Fruit fly (Drosophila melanogaster) whole organism, embryonic: ENCODE results near the gene CG6933.

Experiments
- Bgb ChIP-seq: fragments of 200-800 bp; sonication (Bioruptor generic); IDR thresholded peaks from 2 replicates; pipeline ENCODE4 v1.3.6; 2022; ENCODE audit warnings: missing biosample characterization, missing genetic modification characterization; ENCODE audit not compliant: partially characterized antibody
- Bteb2 ChIP-seq: fragments of 200-800 bp; sonication (Bioruptor generic); optimal IDR thresholded peaks from 2 replicates; lab custom pipeline; 2016; ENCODE audit warnings: missing biosample characterization, missing genetic modification characterization
- CG10543 ChIP-seq: fragments of 200-800 bp; sonication (Bioruptor generic); optimal IDR thresholded peaks from 3 replicates; lab custom pipeline; 2017; ENCODE audit warnings: missing biosample characterization, mild to moderate bottlenecking, missing genetic modification characterization, moderate library complexity
- CG11695 ChIP-seq: fragments of 200-800 bp; sonication (Bioruptor generic); IDR thresholded peaks from 3 replicates; pipeline ENCODE4 v1.3.6; 2022; ENCODE audit warnings: missing biosample characterization, missing genetic modification characterization
- CG11723 ChIP-seq: fragments of 200-800 bp; sonication (Bioruptor generic); optimal IDR thresholded peaks from 2 replicates; lab custom pipeline; 2017; ENCODE audit warnings: missing biosample characterization, mild to moderate bottlenecking, missing genetic modification characterization
- CG12104 ChIP-seq: fragments of 200-800 bp; sonication (Bioruptor generic); optimal IDR thresholded peaks from 3 replicates; lab custom pipeline; 2016; ENCODE audit warnings: missing biosample characterization, missing genetic modification characterization
- CG12219 ChIP-seq: fragments of 200-800 bp; sonication (Bioruptor generic); optimal IDR thresholded peaks from 3 replicates; lab custom pipeline; 2018; ENCODE audit warnings: missing biosample characterization, mild to moderate bottlenecking, missing genetic modification characterization
- CG1233 ChIP-seq: fragments of 200-800 bp; sonication (Bioruptor generic); optimal IDR thresholded peaks from 4 replicates; lab custom pipeline; 2018; ENCODE audit warnings: missing biosample characterization, mild to moderate bottlenecking, missing genetic modification characterization
- CG14050 ChIP-seq: fragments of 200-800 bp; sonication (Bioruptor generic); IDR thresholded peaks from 3 replicates; pipeline ENCODE4 v1.3.6; 2022; ENCODE audit warnings: missing biosample characterization, missing genetic modification characterization
- CG15601 ChIP-seq: fragments of 200-800 bp; sonication (Bioruptor generic); optimal IDR thresholded peaks from 3 replicates; lab custom pipeline; 2019; ENCODE audit warnings: missing biosample characterization, mild to moderate bottlenecking, missing genetic modification characterization, moderate library complexity
- CG17186 ChIP-seq: fragments of 200-800 bp; sonication (Bioruptor generic); optimal IDR thresholded peaks from 3 replicates; lab custom pipeline; 2017; ENCODE audit warnings: missing biosample characterization, missing genetic modification reagents, missing genetic modification characterization
- CG18011 ChIP-seq: fragments of 200-800 bp; sonication (Bioruptor generic); optimal IDR thresholded peaks from 2 replicates; lab custom pipeline; 2017; ENCODE audit warnings: missing biosample characterization, missing genetic modification characterization, mild to moderate bottlenecking, moderate library complexity, missing genotype
- CG2120 ChIP-seq: fragments of 200-800 bp; sonication (Bioruptor generic); optimal IDR thresholded peaks from 3 replicates; lab custom pipeline; 2016; ENCODE audit warnings: missing biosample characterization, missing genetic modification characterization
- CG31365 ChIP-seq: fragments of 200-800 bp; sonication (Bioruptor generic); optimal IDR thresholded peaks from 2 replicates; lab custom pipeline; 2018; ENCODE audit warnings: missing biosample characterization, mild to moderate bottlenecking, missing genetic modification characterization
- CG32532 ChIP-seq: fragments of 200-800 bp; sonication (Bioruptor generic); IDR thresholded peaks from 2 replicates; pipeline ENCODE4 v1.3.6; 2022; ENCODE audit warnings: missing biosample characterization, missing genetic modification characterization
- CG3847 ChIP-seq: fragments of 200-800 bp; sonication (Bioruptor generic); IDR thresholded peaks from 2 replicates; pipeline ENCODE4 v1.3.6; 2022; ENCODE audit warnings: missing biosample characterization, missing genetic modification characterization
- CG4854 ChIP-seq: fragments of 200-800 bp; sonication (Bioruptor generic); optimal IDR thresholded peaks from 2 replicates; lab custom pipeline; 2016; ENCODE audit warnings: missing biosample characterization, missing genetic modification characterization, inconsistent platforms
- CG7271 ChIP-seq: fragments of 200-800 bp; sonication (Bioruptor generic); optimal IDR thresholded peaks from 2 replicates; lab custom pipeline; 2018; ENCODE audit warnings: missing biosample characterization, mild to moderate bottlenecking, missing genetic modification characterization, moderate library complexity
- CG7372 ChIP-seq: fragments of 200-800 bp; sonication (Bioruptor generic); IDR thresholded peaks from 2 replicates; pipeline ENCODE4 v1.3.6; 2022; ENCODE audit warnings: missing biosample characterization, missing genetic modification characterization
- CG7556 ChIP-seq: fragments of 200-800 bp; sonication (Bioruptor generic); optimal IDR thresholded peaks from 2 replicates; lab custom pipeline; 2017; ENCODE audit warnings: missing biosample characterization, mild to moderate bottlenecking, missing genetic modification characterization
- CG8281 ChIP-seq: fragments of 200-800 bp; sonication (Bioruptor generic); optimal IDR thresholded peaks from 2 replicates; lab custom pipeline; 2018; ENCODE audit warnings: missing biosample characterization, mild to moderate bottlenecking, missing genetic modification characterization, moderate library complexity
- CTCF ChIP-seq: fragments of 200-800 bp; sonication (Bioruptor generic); optimal IDR thresholded peaks from 2 replicates; lab custom pipeline; 2017; ENCODE audit warnings: missing biosample characterization, mild to moderate bottlenecking, missing genetic modification characterization, moderate library complexity
- CoRest ChIP-seq: fragments of 200-800 bp; sonication (Bioruptor generic); optimal IDR thresholded peaks from 3 replicates; lab custom pipeline; 2018; ENCODE audit warnings: missing biosample characterization, mild to moderate bottlenecking, missing genetic modification characterization, moderate library complexity
- CrebB ChIP-seq: fragments of 200-800 bp; sonication (Bioruptor generic); optimal IDR thresholded peaks from 3 replicates; lab custom pipeline; 2018; ENCODE audit warnings: missing biosample characterization, mild to moderate bottlenecking, missing genetic modification characterization
- Dfd ChIP-seq, 2 experiments: fragments of >200 bp; optimal IDR thresholded peaks; 2 replicates each; lab custom pipeline; 2017; ENCODE audit warnings: missing biosample characterization in 2 of 2, missing genetic modification characterization in 2 of 2
- Ets65A ChIP-seq: fragments of 200-800 bp; sonication (Bioruptor generic); peaks from one replicate; lab custom pipeline; 2016; ENCODE audit warnings: missing biosample characterization, missing genetic modification characterization
- GATAe ChIP-seq: fragments of 200-800 bp; sonication (Bioruptor generic); conservative IDR thresholded peaks from 2 replicates; pipeline ENCODE4 v1.3.6; 2022; ENCODE audit warnings: missing biosample characterization, missing genetic modification characterization
- HmgD ChIP-seq: fragments of 200-800 bp; sonication (Bioruptor generic); optimal IDR thresholded peaks from 3 replicates; lab custom pipeline; 2016; ENCODE audit warnings: missing biosample characterization, missing genetic modification characterization
- Hr39 ChIP-seq: fragments of >200 bp; optimal IDR thresholded peaks from 2 replicates; lab custom pipeline; 2017
- Mad ChIP-seq: fragments of 200-800 bp; sonication (Bioruptor generic); optimal IDR thresholded peaks from 2 replicates; lab custom pipeline; 2016; ENCODE audit warnings: missing biosample characterization, missing genetic modification characterization
- Sry-δ ChIP-seq: fragments of 200-800 bp; sonication (Bioruptor generic); optimal IDR thresholded peaks from 2 replicates; lab custom pipeline; 2016; ENCODE audit warnings: missing biosample characterization, missing genetic modification characterization
- Tbp ChIP-seq: fragments of >200 bp; optimal IDR thresholded peaks from 2 replicates; lab custom pipeline; 2018; ENCODE audit warnings: missing biosample characterization, missing genetic modification characterization
- Xbp1 ChIP-seq: fragments of 200-800 bp; sonication (Bioruptor generic); optimal IDR thresholded peaks from 3 replicates; lab custom pipeline; 2016; ENCODE audit warnings: missing biosample characterization, mild to moderate bottlenecking, missing genetic modification characterization
- Xrp1 ChIP-seq: fragments of 200-800 bp; sonication (Bioruptor generic); IDR thresholded peaks from 2 replicates; pipeline ENCODE4 v1.3.6; 2022; ENCODE audit warnings: missing biosample characterization, missing genetic modification characterization
- aop ChIP-seq: fragments of 200-800 bp; sonication (Bioruptor generic); IDR thresholded peaks from 2 replicates; pipeline ENCODE4 v1.3.6; 2022; ENCODE audit warnings: missing biosample characterization, missing genetic modification characterization
- ap ChIP-seq: fragments of 200-800 bp; sonication (Bioruptor generic); IDR thresholded peaks from 2 replicates; pipeline ENCODE4 v1.3.6; 2022; ENCODE audit warnings: missing biosample characterization, missing genetic modification characterization
- dmrt11E ChIP-seq: fragments of 200-800 bp; sonication (Bioruptor generic); optimal IDR thresholded peaks from 3 replicates; lab custom pipeline; 2018; ENCODE audit warnings: missing biosample characterization, mild to moderate bottlenecking, missing genetic modification characterization, moderate library complexity
- fd64A ChIP-seq: fragments of 200-800 bp; sonication (Bioruptor generic); optimal IDR thresholded peaks from 3 replicates; lab custom pipeline; 2018; ENCODE audit warnings: missing biosample characterization, mild to moderate bottlenecking, missing genetic modification characterization
- fu2 ChIP-seq: fragments of 200-800 bp; sonication (Bioruptor generic); optimal IDR thresholded peaks from 2 replicates; lab custom pipeline; 2016; ENCODE audit warnings: missing biosample characterization, missing genetic modification characterization
- gt ChIP-seq: fragments of 200-800 bp; sonication (Bioruptor generic); IDR thresholded peaks from 2 replicates; pipeline ENCODE4 v1.3.6; 2022; ENCODE audit warnings: missing biosample characterization, missing genetic modification characterization
- kni ChIP-seq: fragments of 200-800 bp; sonication (Bioruptor generic); optimal IDR thresholded peaks from 3 replicates; lab custom pipeline; 2017; ENCODE audit warnings: mild to moderate bottlenecking, missing biosample characterization, missing genetic modification reagents, missing genetic modification characterization
- pho ChIP-seq: fragments of 200-800 bp; sonication (Bioruptor generic); optimal IDR thresholded peaks from 2 replicates; lab custom pipeline; 2016; ENCODE audit warnings: missing biosample characterization, missing genetic modification characterization
- pnt ChIP-seq: fragments of 200-800 bp; sonication (Bioruptor generic); optimal IDR thresholded peaks from 3 replicates; lab custom pipeline; 2016; ENCODE audit warnings: missing biosample characterization, missing genetic modification characterization
- repo ChIP-seq: fragments of 200-800 bp; sonication (Bioruptor generic); optimal IDR thresholded peaks from 2 replicates; lab custom pipeline; 2016; ENCODE audit warnings: missing biosample characterization, missing genetic modification characterization
- ro ChIP-seq: fragments of 200-800 bp; sonication (Bioruptor generic); IDR thresholded peaks from 2 replicates; pipeline ENCODE4 v1.3.6; 2022; ENCODE audit warnings: missing biosample characterization, missing genetic modification characterization
- schlank ChIP-seq: fragments of 200-800 bp; sonication (Bioruptor generic); optimal IDR thresholded peaks from 2 replicates; lab custom pipeline; 2018; ENCODE audit warnings: missing biosample characterization, mild to moderate bottlenecking, missing genetic modification characterization
- sd ChIP-seq: fragments of 200-800 bp; sonication (Bioruptor generic); optimal IDR thresholded peaks from 3 replicates; lab custom pipeline; 2018; ENCODE audit warnings: missing biosample characterization, mild to moderate bottlenecking, missing genetic modification characterization, moderate library complexity
- so ChIP-seq: fragments of 200-800 bp; sonication (Bioruptor generic); IDR thresholded peaks from 3 replicates; pipeline ENCODE4 v1.3.6; 2022; ENCODE audit warnings: missing biosample characterization, missing genetic modification characterization
- sob ChIP-seq: fragments of 200-800 bp; sonication (Bioruptor generic); IDR thresholded peaks from 2 replicates; pipeline ENCODE4 v1.3.6; 2022; ENCODE audit warnings: missing biosample characterization, missing genetic modification characterization
- sr ChIP-seq: fragments of 200-800 bp; sonication (Bioruptor generic); IDR thresholded peaks from 3 replicates; pipeline ENCODE4 v1.3.6; 2022; ENCODE audit warnings: missing biosample characterization, missing genetic modification characterization
- zfh2 ChIP-seq: fragments of 200-800 bp; sonication (Bioruptor generic); optimal IDR thresholded peaks from 2 replicates; lab custom pipeline; 2016; ENCODE audit warnings: missing biosample characterization, missing genetic modification characterization

CG6933 gene

DNA sequence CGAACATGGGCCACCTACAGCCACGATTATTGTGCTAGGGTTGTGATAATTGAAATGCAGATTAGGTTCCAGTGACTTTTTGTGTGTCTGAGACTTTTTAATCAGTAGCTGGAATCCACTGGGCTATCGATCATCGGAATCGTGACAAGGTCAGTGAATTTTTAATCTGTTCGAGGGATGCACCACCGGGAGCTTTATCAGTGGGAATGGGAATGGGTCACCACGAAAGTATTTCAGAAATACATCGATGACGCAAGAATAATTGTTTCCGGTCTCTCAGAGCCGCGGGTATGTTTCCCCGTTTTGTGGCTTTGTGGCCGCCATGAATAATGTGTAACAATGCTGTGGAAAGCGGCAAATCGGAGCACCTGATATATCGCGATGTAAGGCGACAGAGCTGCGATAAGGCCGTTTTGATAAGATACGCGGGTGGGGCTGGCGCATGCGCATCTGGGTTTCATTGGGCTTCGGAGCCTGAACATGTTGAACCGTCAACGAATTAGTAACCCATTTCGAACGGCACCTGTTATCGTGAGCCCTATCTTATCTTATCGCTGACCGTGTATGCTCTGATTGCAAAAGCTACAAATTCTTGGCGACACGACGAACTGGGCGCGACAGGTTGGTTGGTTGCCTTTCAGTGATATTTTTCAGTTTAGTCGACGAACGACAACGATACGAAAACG, 32.2 kb downstream of the CG6933 start, which contains the start of gene Ssk (continued):
- TF ChIP-seq fu2, result no peak
- peak; percentile 90 for TF ChIP-seq CG10543
- TF ChIP-seq so (GFP tag; lab: Robert Waterston, UW), result peak; percentile 36; the same call in 1 of the 3 replicates
- TF ChIP-seq CG7271 (tag; lab: Kevin White, UChicago), result no peak
- TF ChIP-seq Ets65A (GFP tag; lab: Kevin White, UChicago), result peak; percentile 16
- TF ChIP-seq CG1233, result no peak
- TF ChIP-seq CG31365, result no peak
- no peak for TF ChIP-seq CG7556 (GFP tag; lab: Kevin White, UChicago)
- no peak for TF ChIP-seq CG18011 (GFP tag; lab: Kevin White, UChicago)
- no peak for TF ChIP-seq pho (GFP tag; lab: Kevin White, UChicago)
- peak; percentile 45; the same call in 1 of the 2 replicates for TF ChIP-seq CG32532 (GFP tag; lab: Robert Waterston, UW)
- TF ChIP-seq CG4854, result no peak
- no peak for TF ChIP-seq Dfd (GFP tag; optimal IDR thresholded peaks at IDR 0.05; lab: Kevin White, UChicago)
- no peak for TF ChIP-seq gt (GFP tag; lab: Robert Waterston, UW)
- no peak for TF ChIP-seq CG12104 (GFP tag; lab: Kevin White, UChicago)
- no peak for TF ChIP-seq Sry-δ (GFP tag; lab: Kevin White, UChicago)
- no peak for TF ChIP-seq CG11695 (GFP tag; lab: Robert Waterston, UW)
- TF ChIP-seq dmrt11E (tag; lab: Kevin White, UChicago), result no peak
- TF ChIP-seq HmgD (GFP tag; lab: Kevin White, UChicago), result no peak
- TF ChIP-seq CG14050 (GFP tag; lab: Robert Waterston, UW), result no peak
- no peak for TF ChIP-seq Xbp1 (GFP tag; lab: Kevin White, UChicago)
- TF ChIP-seq sob, result peak; percentile 46; the same call in 1 of the 2 replicates
- TF ChIP-seq schlank, result no peak
- no peak for TF ChIP-seq Bteb2 (GFP tag; lab: Kevin White, UChicago)
- TF ChIP-seq aop (GFP tag; lab: Robert Waterston, UW), result peak; percentile 12; the same call in 1 of the 2 replicates
- TF ChIP-seq CG3847, result no peak
- no peak for TF ChIP-seq ap (GFP tag; lab: Robert Waterston, UW)
- no peak for TF ChIP-seq pnt
- TF ChIP-seq repo (GFP tag; lab: Kevin White, UChicago), result no peak
- no peak for TF ChIP-seq CG2120 (GFP tag; lab: Kevin White, UChicago)
- TF ChIP-seq zfh2 (GFP tag; lab: Kevin White, UChicago), result no peak

DNA sequence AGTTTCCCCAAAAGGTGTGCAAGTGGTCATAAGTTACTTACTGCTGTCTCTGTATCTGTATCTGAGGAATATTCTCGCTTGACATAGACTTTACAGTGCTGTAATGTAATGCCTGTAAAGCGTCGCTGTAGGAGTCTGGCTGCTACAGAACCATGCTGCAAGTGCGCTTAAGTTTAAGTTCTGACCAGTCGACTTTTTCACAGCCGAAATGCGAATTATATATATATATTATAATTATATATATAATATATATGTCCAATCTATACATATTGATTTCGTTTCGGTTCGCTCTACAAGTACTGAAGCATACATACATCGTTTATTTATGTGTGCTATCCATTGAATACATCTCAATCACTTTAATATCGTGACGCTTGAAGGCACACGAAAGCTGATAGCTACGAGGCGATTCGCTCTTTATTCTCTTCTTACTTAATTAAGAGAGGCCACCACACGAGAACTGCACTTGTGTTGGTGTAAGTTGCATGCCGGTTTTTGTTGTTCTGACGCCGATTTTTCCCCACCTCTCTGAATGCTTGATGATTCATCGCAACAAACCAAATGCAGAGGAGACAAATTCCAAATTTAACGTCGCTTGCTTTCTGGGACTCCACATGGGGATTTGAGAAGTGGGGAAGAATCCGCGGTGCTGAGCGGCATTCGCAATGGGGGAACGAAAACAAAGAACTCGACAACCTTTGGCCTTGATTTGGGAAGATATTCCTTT, 33.8 kb downstream of the CG6933 start:
- TF ChIP-seq CG7372 (no peak), Tbp (GFP tag; lab: Kevin White, UChicago) (no peak), CTCF (peak; percentile 27), CG12219 (GFP tag; lab: Kevin White, UChicago) (no peak), Hr39 (lab: Kevin White, UChicago) (no peak), Xrp1 (GFP tag; lab: Robert Waterston, UW) (no peak), CoRest (tag; lab: Kevin White, UChicago) (peak; percentile 65), kni (GFP tag; lab: Kevin White, UChicago) (no peak), fd64A (GFP tag; lab: Kevin White, UChicago) (no peak), CG8281 (tag; lab: Kevin White, UChicago) (no peak), CrebB (tag; lab: Kevin White, UChicago) (no peak), Mad (GFP tag; lab: Kevin White, UChicago) (no peak), Bteb2 (GFP tag; lab: Kevin White, UChicago) (no peak), CG11723 (GFP tag; lab: Kevin White, UChicago) (no peak), GATAe (GFP tag; lab: Robert Waterston, UW) (no peak), sr (no peak), zfh2 (GFP tag; lab: Kevin White, UChicago) (no peak), ro (no peak), Bgb (GFP tag; lab: Robert Waterston, UW) (0 out of 2 replicates have a peak, but pooled peaks have one; percentile 12), CG17186 (GFP tag; lab: Kevin White, UChicago) (no peak), CG15601 (tag; lab: Kevin White, UChicago) (peak; percentile 61), sd (tag; lab: Kevin White, UChicago) (peak; percentile 70)
